Worm (Caenorhabditis elegans) whole organism, mixed stage, embryonic: ENCODE data around the gene sre-12.

Source experiments
- bed-3 ChIP-seq: fragments of 200-800 bp; sonication (Bioruptor generic); optimal IDR thresholded peaks from 3 replicates; lab custom pipeline; 2018; ENCODE audit warnings: mild to moderate bottlenecking, missing genetic modification characterization, moderate library complexity, missing compliant biosample characterization
- blmp-1 ChIP-seq: fragments of 150-350 bp; optimal IDR thresholded peaks from 2 replicates; lab custom pipeline; 2014; ENCODE audit warnings: missing biosample characterization, missing genetic modification characterization
- ceh-39 ChIP-seq: fragments of 150-350 bp; optimal IDR thresholded peaks from 2 replicates; lab custom pipeline; 2014; ENCODE audit warnings: missing biosample characterization, missing genetic modification characterization
- ceh-43 ChIP-seq: fragments of 200-800 bp; sonication (Bioruptor generic); optimal IDR thresholded peaks from 2 replicates; lab custom pipeline; 2018; ENCODE audit warnings: mild to moderate bottlenecking, missing genetic modification characterization, moderate library complexity, missing compliant biosample characterization
- ceh-83 ChIP-seq: fragments of 200-800 bp; sonication (Bioruptor generic); optimal IDR thresholded peaks from 2 replicates; lab custom pipeline; 2018; ENCODE audit warnings: mild to moderate bottlenecking, missing genetic modification characterization, missing compliant biosample characterization
- ces-1 ChIP-seq: fragments of 150-350 bp; optimal IDR thresholded peaks from 2 replicates; lab custom pipeline; 2014; ENCODE audit warnings: missing biosample characterization, missing genetic modification reagents, missing genetic modification characterization
- elt-1 ChIP-seq: sonication (generic microtip); optimal IDR thresholded peaks from 2 replicates; lab custom pipeline; 2017; ENCODE audit warnings: missing genetic modification characterization, mild to moderate bottlenecking, missing compliant biosample characterization, antibody characterized with exemption, moderate library complexity, borderline replicate concordance; ENCODE audit not compliant: insufficient read depth
- elt-3 ChIP-seq: fragments of 150-350 bp; optimal IDR thresholded peaks from 2 replicates; lab custom pipeline; 2014; ENCODE audit warnings: missing biosample characterization, missing genetic modification characterization
- flh-1 ChIP-seq: fragments of 200-800 bp; sonication (Bioruptor generic); optimal IDR thresholded peaks from 2 replicates; lab custom pipeline; 2018; ENCODE audit warnings: mild to moderate bottlenecking, missing genetic modification characterization, moderate library complexity, missing compliant biosample characterization
- ham-2 ChIP-seq: fragments of 200-800 bp; sonication (Bioruptor generic); optimal IDR thresholded peaks from 2 replicates; lab custom pipeline; 2018; ENCODE audit warnings: mild to moderate bottlenecking, missing genetic modification characterization, missing compliant biosample characterization
- lin-13 ChIP-seq: fragments of 150-350 bp; optimal IDR thresholded peaks from 2 replicates; lab custom pipeline; 2014; ENCODE audit warnings: missing biosample characterization, missing genetic modification characterization
- lin-32 ChIP-seq: fragments of 200-800 bp; sonication (Bioruptor generic); optimal IDR thresholded peaks from 2 replicates; lab custom pipeline; 2018; ENCODE audit warnings: mild to moderate bottlenecking, missing genetic modification characterization, missing compliant biosample characterization
- lsy-2 ChIP-seq: fragments of 150-350 bp; optimal IDR thresholded peaks from 2 replicates; lab custom pipeline; 2014; ENCODE audit warnings: missing biosample characterization, missing genetic modification characterization
- mab-5 ChIP-seq: fragments of 150-350 bp; optimal IDR thresholded peaks from 2 replicates; lab custom pipeline; 2014; ENCODE audit warnings: missing biosample characterization, missing genetic modification characterization
- mls-2 ChIP-seq: sonication (generic microtip); optimal IDR thresholded peaks from 2 replicates; lab custom pipeline; 2016; ENCODE audit warnings: mild to moderate bottlenecking, missing genetic modification characterization, moderate library complexity, missing compliant biosample characterization
- nhr-28 ChIP-seq: fragments of 150-350 bp; optimal IDR thresholded peaks from 2 replicates; lab custom pipeline; 2014; ENCODE audit warnings: missing biosample characterization, missing genetic modification characterization
- nhr-76 ChIP-seq: sonication (generic microtip); optimal IDR thresholded peaks from 2 replicates; lab custom pipeline; 2017; ENCODE audit warnings: missing biosample characterization, missing genetic modification characterization
- pha-4 ChIP-seq: fragments of 150-350 bp; optimal IDR thresholded peaks from 2 replicates; lab custom pipeline; 2018; ENCODE audit warnings: missing biosample characterization, missing genetic modification reagents, missing genetic modification characterization
- sptf-1 ChIP-seq: sonication (generic microtip); optimal IDR thresholded peaks from 2 replicates; lab custom pipeline; 2017; ENCODE audit warnings: mild to moderate bottlenecking, missing genetic modification characterization, moderate library complexity, missing compliant biosample characterization
- unc-120 ChIP-seq: sonication (generic microtip); optimal IDR thresholded peaks from 2 replicates; lab custom pipeline; 2017; ENCODE audit warnings: missing genetic modification characterization, missing compliant biosample characterization; ENCODE audit not compliant: poor library complexity, severe bottlenecking
- unc-39 ChIP-seq: fragments of 150-350 bp; optimal IDR thresholded peaks from 2 replicates; lab custom pipeline; 2014; ENCODE audit warnings: missing biosample characterization, missing genetic modification characterization
- unc-62 ChIP-seq: fragments of 150-350 bp; optimal IDR thresholded peaks from 2 replicates; lab custom pipeline; 2014; ENCODE audit warnings: missing biosample characterization, missing genetic modification reagents, missing genetic modification characterization
- zip-8 ChIP-seq: fragments of 150-350 bp; optimal IDR thresholded peaks from 2 replicates; lab custom pipeline; 2014; ENCODE audit warnings: missing biosample characterization, missing genetic modification characterization

The sre-12 gene

DNA sequence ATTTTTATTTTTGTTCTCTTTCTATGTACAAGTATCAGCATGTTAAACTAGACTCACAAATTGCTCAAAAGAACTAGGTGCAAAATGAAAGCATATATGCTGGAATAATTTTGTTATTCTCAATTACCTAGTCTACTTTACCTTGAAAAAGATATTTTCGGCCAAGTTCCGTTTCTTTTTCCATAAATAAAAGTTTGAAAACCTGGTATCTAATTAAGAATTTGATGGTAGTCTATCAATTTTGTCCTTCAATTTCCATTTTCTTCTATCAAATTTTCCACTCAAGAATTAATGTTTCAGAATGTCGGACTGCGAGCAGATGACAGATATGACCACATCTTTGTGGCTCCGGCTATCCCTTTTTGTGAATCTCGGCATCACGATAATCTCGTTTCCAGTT, 24.9 kb upstream of the sre-12 start, which contains the start of gene srab-4:
TSS of gene srab-4 (plus strand) at position 301 of the 400 bp plus-strand sequence.
- TF ChIP-seq nhr-76 (tag; lab: Kevin White, UChicago) (no peak), mab-5 (tag; lab: Kevin White, UChicago) (no peak), elt-3 (tag; lab: Kevin White, UChicago) (no peak), ham-2 (no peak), ceh-39 (tag; lab: Kevin White, UChicago) (no peak), blmp-1 (tag; lab: Kevin White, UChicago) (no peak), unc-39 (tag; lab: Kevin White, UChicago) (no peak), zip-8 (no peak), lsy-2 (tag; lab: Kevin White, UChicago) (no peak)

DNA sequence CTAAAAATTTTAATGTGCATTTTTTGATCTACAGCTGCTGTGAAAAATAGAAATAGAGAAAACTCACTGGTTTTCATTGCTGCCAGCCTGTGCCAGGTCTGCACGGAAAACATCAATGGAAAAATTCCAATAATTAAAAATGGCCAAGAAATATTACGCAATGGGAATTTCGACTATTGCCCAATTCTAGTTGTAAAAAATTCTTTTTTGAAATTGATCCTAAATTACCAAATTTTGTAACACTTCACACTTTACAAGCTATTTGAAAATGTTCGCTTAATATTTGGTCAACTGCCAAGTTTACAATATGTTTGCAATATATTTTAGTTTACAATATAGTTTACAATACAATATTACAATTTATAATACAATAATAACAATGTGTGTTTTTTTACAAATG, 21.8 kb upstream of the sre-12 start:
- TF ChIP-seq flh-1 (GFP tag; lab: Kevin White, UChicago) (no peak), zip-8 (peak; percentile 71)

DNA sequence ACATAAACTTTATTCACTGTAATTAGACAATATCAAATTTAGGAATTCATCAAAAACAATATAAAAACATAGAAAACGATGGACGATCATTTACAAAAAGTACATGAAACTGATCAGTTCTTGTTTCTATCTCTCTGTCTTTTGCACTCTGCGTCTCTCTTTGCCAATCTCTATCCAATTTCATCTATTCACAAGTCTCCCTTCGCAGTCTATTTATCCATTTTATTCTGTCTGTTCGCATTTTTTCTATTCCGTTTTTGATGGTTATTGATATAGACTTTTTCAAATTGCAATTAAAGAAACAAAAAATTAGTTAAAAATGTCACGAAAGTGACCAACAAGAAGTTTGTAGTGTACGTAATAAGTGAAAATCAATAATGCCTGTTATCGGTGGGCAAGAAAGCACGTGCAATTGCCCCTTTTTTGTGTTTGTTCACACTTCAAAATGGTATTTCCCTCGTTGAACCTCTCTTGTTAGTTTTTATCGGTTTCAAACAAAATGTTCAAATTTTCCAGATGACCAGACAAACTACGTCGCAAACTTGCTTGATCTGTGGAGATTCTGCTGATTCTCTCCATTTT, 19.5 kb upstream of the sre-12 start, which contains the start of gene nhr-42:
TSS of gene nhr-42 (plus strand) at position 517 of the 582 bp plus-strand sequence.
- TF ChIP-seq lin-13 (tag; lab: Kevin White, UChicago) (no peak), ceh-83 (GFP tag; lab: Kevin White, UChicago) (no peak), bed-3 (no peak), nhr-28 (tag; lab: Kevin White, UChicago) (no peak), elt-1 (tag; lab: Kevin White, UChicago) (no peak), unc-120 (tag; lab: Kevin White, UChicago) (no peak)
- TF ChIP-seq, all 35 proteins: peak for 0

DNA sequence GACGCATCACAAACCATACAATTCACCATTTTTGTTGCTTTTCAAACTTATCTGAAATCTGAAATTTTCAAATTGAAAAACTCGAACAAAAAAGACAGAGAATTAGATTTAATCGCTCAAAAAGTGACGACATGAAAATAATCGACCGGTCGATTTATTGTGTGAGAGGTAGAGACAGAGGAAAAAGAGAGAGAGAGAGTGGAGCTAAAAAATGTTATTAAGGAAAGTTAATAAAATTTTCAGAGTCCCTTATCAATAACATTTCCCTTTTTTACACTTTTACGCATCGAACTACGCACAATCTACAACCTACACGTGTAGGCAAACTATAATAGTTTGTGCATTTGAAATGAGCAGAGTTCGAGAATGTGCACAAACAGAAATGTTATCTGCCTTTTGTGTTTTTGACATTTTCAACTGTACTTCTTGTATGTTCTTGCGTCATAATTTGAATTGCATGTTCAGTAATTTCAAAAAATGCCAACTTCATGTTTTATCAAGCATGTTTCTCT, 18.2 kb upstream of the sre-12 start, which contains the start of gene nhr-107:
TSS of gene nhr-107 (minus strand) at position 51 of the 512 bp plus-strand sequence.
- TF ChIP-seq elt-1 (tag; lab: Kevin White, UChicago) (no peak), zip-8 (peak; percentile 22), ces-1 (GFP tag; lab: Kevin White, UChicago) (no peak), mab-5 (tag; lab: Kevin White, UChicago) (no peak), nhr-28 (tag; lab: Kevin White, UChicago) (no peak)

DNA sequence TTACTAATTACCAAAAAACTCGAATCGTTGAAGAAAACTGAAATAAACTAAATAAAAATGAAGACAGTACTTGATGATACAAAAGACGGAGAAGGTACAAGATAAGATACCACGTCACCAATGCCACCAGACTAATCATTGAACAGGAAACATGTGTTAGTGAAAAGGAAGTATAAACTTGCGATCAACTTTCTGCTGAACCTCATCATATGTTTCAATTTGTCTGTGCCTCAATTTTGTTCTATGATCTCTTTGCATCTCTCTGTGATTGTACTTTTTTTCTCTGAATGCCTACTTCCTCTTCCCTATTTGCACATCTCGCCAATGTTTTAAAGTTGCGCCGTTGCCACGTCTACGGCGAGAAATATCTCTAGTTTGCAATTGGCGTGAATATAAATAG, 15.1 kb upstream of the sre-12 start:
- TF ChIP-seq sptf-1 (tag; lab: Kevin White, UChicago) (no peak), mls-2 (tag; lab: Kevin White, UChicago) (no peak), flh-1 (GFP tag; lab: Kevin White, UChicago) (no peak), ceh-43 (no peak), elt-1 (tag; lab: Kevin White, UChicago) (no peak)

DNA sequence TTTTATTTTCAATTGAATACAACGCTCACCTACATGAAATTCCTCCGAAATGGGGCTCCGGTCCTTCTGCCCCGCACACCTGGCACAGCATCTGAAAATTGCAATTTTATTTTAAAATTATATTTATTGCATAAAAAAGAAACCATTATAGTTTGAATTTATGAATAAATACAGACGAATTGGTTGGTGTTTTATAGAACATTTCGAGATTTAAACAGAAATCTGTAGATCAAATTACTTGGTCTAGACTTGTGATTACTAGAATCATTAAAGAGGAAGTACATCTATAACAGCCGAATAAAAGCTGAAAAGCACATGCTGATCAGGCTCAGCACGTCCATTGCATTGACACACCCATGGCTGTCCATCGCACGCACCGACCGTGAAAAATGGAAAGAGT, 12.9 kb upstream of the sre-12 start, which contains the start of gene nhr-162:
TSS of gene nhr-162 (minus strand) at position 101 of the 400 bp plus-strand sequence.
- TF ChIP-seq ham-2 (no peak), pha-4 (tag; lab: Kevin White, UChicago) (no peak), lsy-2 (tag; lab: Kevin White, UChicago) (no peak), elt-1 (tag; lab: Kevin White, UChicago) (no peak), lin-32 (GFP tag; lab: Kevin White, UChicago) (no peak)

DNA sequence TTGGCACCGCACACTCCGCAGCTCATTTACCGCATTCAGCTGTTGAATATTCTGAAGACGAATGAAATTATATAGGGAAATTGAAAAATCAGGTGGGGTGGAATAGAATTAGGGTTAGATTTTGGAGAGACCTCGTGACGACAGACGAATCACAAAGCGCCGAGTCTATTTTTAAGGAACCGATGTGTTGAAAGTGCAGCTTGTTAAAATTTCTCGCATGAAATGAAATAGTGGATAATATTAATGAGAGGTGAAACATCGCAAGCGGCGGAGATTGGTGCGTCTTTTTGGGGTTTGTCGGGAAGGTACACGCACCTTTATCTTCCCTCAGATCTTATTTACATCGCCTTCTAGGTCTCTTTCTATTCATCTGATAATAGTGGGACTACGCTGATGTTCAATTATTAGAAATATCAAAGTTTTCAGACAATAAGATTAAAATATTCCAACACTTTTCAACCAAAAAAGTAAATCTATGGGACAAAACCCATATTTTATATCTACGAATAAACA, 10.8 kb upstream of the sre-12 start, which contains the start of gene nhr-140:
TSS of gene nhr-140 (minus strand) at position 51 of the 513 bp plus-strand sequence.
- no peak for TF ChIP-seq mls-2 (tag; lab: Kevin White, UChicago)
- no peak for TF ChIP-seq unc-62 (GFP tag; lab: Kevin White, UChicago)
- peak; percentile 93 for TF ChIP-seq elt-1 (tag; lab: Kevin White, UChicago)
